Worm (Caenorhabditis elegans) whole organism, young adult: ENCODE data around the gene ptr-6.

Experiments
- B0035.1 ChIP-seq: sonication (generic microtip); optimal IDR thresholded peaks from 2 replicates; lab custom pipeline; 2016; ENCODE audit warnings: missing genetic modification characterization, mild to moderate bottlenecking, missing compliant biosample characterization, missing genotype, missing genetic modification reagents
- ama-1 ChIP-seq, 3 experiments: fragments of 150-350 bp in 1 of 3; sonication (generic microtip) in 2 of 3; optimal IDR thresholded peaks; 2 replicates each; lab custom pipeline; 2014 to 2018; ENCODE audit warnings: missing biosample characterization in 2 of 3, missing genetic modification characterization in 2 of 3, missing genetic modification reagents in 2 of 3
- unc-62 ChIP-seq: fragments of 150-350 bp; optimal IDR thresholded peaks from 2 replicates; lab custom pipeline; 2014; ENCODE audit warnings: missing biosample characterization, missing genetic modification reagents, missing genetic modification characterization

ce11 chrII:5234728-5235127 lies 11.9 kb downstream of the ptr-6 start:
- no peak for TF ChIP-seq ama-1 (optimal IDR thresholded peaks at IDR 0.05; lab: Kevin White, UChicago)
- TF ChIP-seq ama-1 (GFP tag; optimal IDR thresholded peaks at IDR 0.05; lab: Kevin White, UChicago): no peak
- no peak for TF ChIP-seq unc-62
- TF ChIP-seq B0035.1 (tag; lab: Kevin White, UChicago): no peak
